Fruit fly (Drosophila melanogaster) whole organism, prepupa: ENCODE results near the gene GluProRS.

Experiments used
- CG11902 ChIP-seq: fragments of 200-800 bp; sonication (Bioruptor generic); optimal IDR thresholded peaks from 3 replicates; lab custom pipeline; 2016; ENCODE audit warnings: missing biosample characterization, missing genetic modification characterization
- CG15336 ChIP-seq: fragments of 200-800 bp; sonication (Bioruptor generic); IDR thresholded peaks from 2 replicates; pipeline ENCODE4 v1.3.6; 2022; ENCODE audit warnings: missing biosample characterization, missing genetic modification characterization
- CG16779 ChIP-seq: fragments of 200-800 bp; sonication (Bioruptor generic); optimal IDR thresholded peaks from 3 replicates; lab custom pipeline; 2017; ENCODE audit warnings: missing biosample characterization, mild to moderate bottlenecking, missing genetic modification characterization
- CG32006 ChIP-seq: fragments of 200-800 bp; sonication (Bioruptor generic); optimal IDR thresholded peaks from 3 replicates; lab custom pipeline; 2017; ENCODE audit warnings: missing biosample characterization, mild to moderate bottlenecking, missing genetic modification characterization
- CG6163 ChIP-seq: fragments of 200-800 bp; sonication (Bioruptor generic); IDR thresholded peaks from 3 replicates; pipeline ENCODE4 v1.3.6; 2022; ENCODE audit warnings: missing biosample characterization, missing genetic modification characterization
- CG6276 ChIP-seq: fragments of 200-800 bp; sonication (Bioruptor generic); optimal IDR thresholded peaks from 2 replicates; lab custom pipeline; 2017; ENCODE audit warnings: missing biosample characterization, mild to moderate bottlenecking, missing genetic modification characterization
- Eip93F ChIP-seq: fragments of 200-800 bp; sonication (Bioruptor generic); optimal IDR thresholded peaks from 2 replicates; lab custom pipeline; 2016; ENCODE audit warnings: missing biosample characterization, mild to moderate bottlenecking, missing genetic modification characterization
- Ets21C ChIP-seq: fragments of 200-800 bp; sonication (Bioruptor generic); optimal IDR thresholded peaks from 3 replicates; lab custom pipeline; 2016; ENCODE audit warnings: missing biosample characterization, missing genetic modification characterization
- Hr39 ChIP-seq: fragments of 200-800 bp; sonication (Bioruptor generic); optimal IDR thresholded peaks from 2 replicates; lab custom pipeline; 2016; ENCODE audit warnings: missing biosample characterization, missing genetic modification characterization
- Sox102F ChIP-seq: fragments of 200-800 bp; sonication (Bioruptor generic); optimal IDR thresholded peaks from 2 replicates; lab custom pipeline; 2016; ENCODE audit warnings: missing biosample characterization, mild to moderate bottlenecking, missing genetic modification characterization
- Sox14 ChIP-seq: fragments of 200-800 bp; sonication (Bioruptor generic); optimal IDR thresholded peaks from 3 replicates; lab custom pipeline; 2016; ENCODE audit warnings: missing biosample characterization, missing genetic modification characterization
- dsx ChIP-seq: fragments of 200-800 bp; optimal IDR thresholded peaks from 3 replicates; lab custom pipeline; 2019; ENCODE audit warnings: missing biosample characterization, mild to moderate bottlenecking, missing genetic modification characterization, moderate library complexity; ENCODE audit not compliant: poor library complexity, severe bottlenecking
- spab ChIP-seq: fragments of 200-800 bp; sonication (Bioruptor generic); optimal IDR thresholded peaks from 2 replicates; lab custom pipeline; 2017; ENCODE audit warnings: missing biosample characterization, mild to moderate bottlenecking, missing genetic modification characterization, missing genetic modification reagents

- TF ChIP-seq CG6276 (no peak), CG6163 (GFP tag; lab: Robert Waterston, UW) (no peak), Sox102F (GFP tag; lab: Kevin White, UChicago) (no peak), Eip93F (GFP tag; lab: Kevin White, UChicago) (no peak), spab (GFP tag; lab: Kevin White, UChicago) (no peak), CG32006 (GFP tag; lab: Kevin White, UChicago) (no peak), Ets21C (GFP tag; lab: Kevin White, UChicago) (no peak), Hr39 (GFP tag; lab: Kevin White, UChicago) (no peak), Sox14 (GFP tag; lab: Kevin White, UChicago) (no peak), CG16779 (tag; lab: Kevin White, UChicago) (no peak), CG15336 (GFP tag; lab: Robert Waterston, UW) (no peak), dsx (no peak), CG11902 (GFP tag; lab: Kevin White, UChicago) (no peak)
Measured at dm6 chr3R:23942550-23942949, 15.6 kb downstream of the GluProRS start.
